Worm (Caenorhabditis elegans) whole organism, late embryonic: ENCODE results near the gene C25A8.5.

Experiments used
- C38D4.7 ChIP-seq: fragments of 200-800 bp; sonication (Bioruptor generic); optimal IDR thresholded peaks from 2 replicates; lab custom pipeline; 2018; ENCODE audit warnings: mild to moderate bottlenecking, missing genetic modification characterization, moderate library complexity, missing compliant biosample characterization
- ceh-18 ChIP-seq: sonication (generic microtip); optimal IDR thresholded peaks from 2 replicates; lab custom pipeline; 2016; ENCODE audit warnings: missing genetic modification characterization, missing compliant biosample characterization
- ceh-19 ChIP-seq: fragments of 200-800 bp; sonication (Bioruptor generic); optimal IDR thresholded peaks from 2 replicates; lab custom pipeline; 2018; ENCODE audit warnings: mild to moderate bottlenecking, missing genetic modification characterization, missing compliant biosample characterization
- ceh-30 ChIP-seq: fragments of 150-350 bp; optimal IDR thresholded peaks from 2 replicates; lab custom pipeline; 2014; ENCODE audit warnings: missing biosample characterization, missing genetic modification characterization
- ceh-34 ChIP-seq: sonication (generic microtip); optimal IDR thresholded peaks from 2 replicates; lab custom pipeline; 2016; ENCODE audit warnings: mild to moderate bottlenecking, missing genetic modification characterization, missing compliant biosample characterization
- ceh-45 ChIP-seq: fragments of 200-800 bp; sonication (Bioruptor generic); IDR thresholded peaks from 2 replicates; pipeline ENCODE4 v1.3.6; 2022; ENCODE audit warnings: missing genetic modification reagents, missing genetic modification characterization, missing compliant biosample characterization
- ceh-48 ChIP-seq: sonication (generic microtip); optimal IDR thresholded peaks from 2 replicates; lab custom pipeline; 2016; ENCODE audit warnings: missing genetic modification characterization, inconsistent platforms, missing compliant biosample characterization
- ceh-9 ChIP-seq: sonication (generic microtip); optimal IDR thresholded peaks from 2 replicates; lab custom pipeline; 2016; ENCODE audit warnings: mild to moderate bottlenecking, missing genetic modification characterization, inconsistent platforms, missing compliant biosample characterization
- che-1 ChIP-seq: sonication (generic microtip); optimal IDR thresholded peaks from 2 replicates; lab custom pipeline; 2016; ENCODE audit warnings: mild to moderate bottlenecking, missing genetic modification characterization, missing compliant biosample characterization
- elt-4 ChIP-seq: sonication (generic microtip); optimal IDR thresholded peaks from 2 replicates; lab custom pipeline; 2016; ENCODE audit warnings: missing genetic modification characterization, missing compliant biosample characterization
- ets-4 ChIP-seq: sonication (generic microtip); optimal IDR thresholded peaks from 2 replicates; lab custom pipeline; 2016; ENCODE audit warnings: missing genetic modification characterization, missing compliant biosample characterization
- eyg-1 ChIP-seq: sonication (generic microtip); optimal IDR thresholded peaks from 2 replicates; lab custom pipeline; 2016; ENCODE audit warnings: missing genotype, missing genetic modification characterization, missing compliant biosample characterization
- gmeb-2 ChIP-seq: sonication (generic microtip); optimal IDR thresholded peaks from 2 replicates; lab custom pipeline; 2016; ENCODE audit warnings: missing genetic modification characterization, inconsistent platforms, missing compliant biosample characterization
- hlh-13 ChIP-seq: fragments of 200-800 bp; sonication (Bioruptor generic); optimal IDR thresholded peaks from 2 replicates; lab custom pipeline; 2018; ENCODE audit warnings: mild to moderate bottlenecking, missing genetic modification characterization, missing compliant biosample characterization
- hlh-30 ChIP-seq: sonication (generic microtip); optimal IDR thresholded peaks from 2 replicates; lab custom pipeline; 2017; ENCODE audit warnings: antibody characterized with exemption, missing genetic modification characterization, missing compliant biosample characterization; ENCODE audit not compliant: insufficient read depth
- hlh-8 ChIP-seq: sonication (generic microtip); optimal IDR thresholded peaks from 2 replicates; lab custom pipeline; 2016; ENCODE audit warnings: missing genotype, missing genetic modification characterization, missing compliant biosample characterization
- lin-11 ChIP-seq: fragments of 200-800 bp; sonication (Bioruptor generic); optimal IDR thresholded peaks from 2 replicates; lab custom pipeline; 2018; ENCODE audit warnings: mild to moderate bottlenecking, missing genetic modification characterization, missing compliant biosample characterization
- madf-2 ChIP-seq: sonication (generic microtip); optimal IDR thresholded peaks from 2 replicates; lab custom pipeline; 2017; ENCODE audit warnings: missing genetic modification characterization, missing compliant biosample characterization
- mec-3 ChIP-seq: sonication (generic microtip); optimal IDR thresholded peaks from 2 replicates; lab custom pipeline; 2016; ENCODE audit warnings: borderline replicate concordance, missing genetic modification characterization, missing compliant biosample characterization
- nfya-1 ChIP-seq: sonication (generic microtip); optimal IDR thresholded peaks from 2 replicates; lab custom pipeline; 2017; ENCODE audit warnings: missing genetic modification characterization, mild to moderate bottlenecking, missing compliant biosample characterization, antibody characterized with exemption, moderate library complexity
- nhr-11 ChIP-seq: fragments of 150-350 bp; optimal IDR thresholded peaks from 2 replicates; lab custom pipeline; 2014; ENCODE audit warnings: missing biosample characterization, missing genetic modification characterization
- nhr-232 ChIP-seq: sonication (generic microtip); optimal IDR thresholded peaks from 2 replicates; lab custom pipeline; 2016; ENCODE audit warnings: missing genetic modification characterization, missing compliant biosample characterization
- npax-4 ChIP-seq: sonication (generic microtip); optimal IDR thresholded peaks from 2 replicates; lab custom pipeline; 2016; ENCODE audit warnings: missing genetic modification characterization, missing compliant biosample characterization
- odd-2 ChIP-seq: sonication (generic microtip); optimal IDR thresholded peaks from 2 replicates; lab custom pipeline; 2017; ENCODE audit warnings: antibody characterized with exemption, mild to moderate bottlenecking, missing genetic modification characterization, missing compliant biosample characterization
- pat-9 ChIP-seq: fragments of 200-800 bp; sonication (Bioruptor generic); optimal IDR thresholded peaks from 2 replicates; lab custom pipeline; 2018; ENCODE audit warnings: mild to moderate bottlenecking, missing genetic modification characterization, moderate library complexity, missing compliant biosample characterization
- pax-1 ChIP-seq: fragments of 150-350 bp; optimal IDR thresholded peaks from 2 replicates; lab custom pipeline; 2014; ENCODE audit warnings: missing biosample characterization, missing genetic modification characterization
- pha-4 ChIP-seq: fragments of 150-350 bp; optimal IDR thresholded peaks from 2 replicates; lab custom pipeline; 2018; ENCODE audit warnings: missing biosample characterization, missing genetic modification reagents, missing genetic modification characterization
- pqm-1 ChIP-seq: sonication (generic microtip); optimal IDR thresholded peaks from 2 replicates; lab custom pipeline; 2016; ENCODE audit warnings: missing genetic modification characterization, missing compliant biosample characterization
- pros-1 ChIP-seq: fragments of 150-350 bp; optimal IDR thresholded peaks from 2 replicates; lab custom pipeline; 2014; ENCODE audit warnings: missing biosample characterization, missing genetic modification reagents, missing genetic modification characterization
- ref-2 ChIP-seq: sonication (generic microtip); optimal IDR thresholded peaks from 2 replicates; lab custom pipeline; 2016; ENCODE audit warnings: missing genetic modification characterization, missing compliant biosample characterization
- rnt-1 ChIP-seq: sonication (generic microtip); optimal IDR thresholded peaks from 2 replicates; lab custom pipeline; 2016; ENCODE audit warnings: missing genetic modification characterization, missing compliant biosample characterization
- sdc-2 ChIP-seq: sonication (generic microtip); optimal IDR thresholded peaks from 2 replicates; lab custom pipeline; 2016; ENCODE audit warnings: missing genotype, missing genetic modification characterization, missing compliant biosample characterization
- sox-2 ChIP-seq: fragments of 200-800 bp; sonication (Bioruptor generic); IDR thresholded peaks from 2 replicates; pipeline ENCODE4 v1.3.6; 2022; ENCODE audit warnings: missing genetic modification reagents, missing genetic modification characterization, missing compliant biosample characterization
- tbx-7 ChIP-seq: sonication (generic microtip); optimal IDR thresholded peaks from 2 replicates; lab custom pipeline; 2016; ENCODE audit warnings: missing genotype, missing genetic modification characterization, missing compliant biosample characterization
- unc-55 ChIP-seq: sonication (generic microtip); optimal IDR thresholded peaks from 2 replicates; lab custom pipeline; 2017; ENCODE audit warnings: missing biosample characterization, missing genetic modification reagents, missing genetic modification characterization
- zip-5 ChIP-seq: sonication (generic microtip); optimal IDR thresholded peaks from 2 replicates; lab custom pipeline; 2016; ENCODE audit warnings: missing genetic modification characterization, missing compliant biosample characterization
- ztf-16 ChIP-seq: sonication (generic microtip); optimal IDR thresholded peaks from 2 replicates; lab custom pipeline; 2017; ENCODE audit warnings: missing genetic modification characterization, missing compliant biosample characterization

The C25A8.5 gene

DNA sequence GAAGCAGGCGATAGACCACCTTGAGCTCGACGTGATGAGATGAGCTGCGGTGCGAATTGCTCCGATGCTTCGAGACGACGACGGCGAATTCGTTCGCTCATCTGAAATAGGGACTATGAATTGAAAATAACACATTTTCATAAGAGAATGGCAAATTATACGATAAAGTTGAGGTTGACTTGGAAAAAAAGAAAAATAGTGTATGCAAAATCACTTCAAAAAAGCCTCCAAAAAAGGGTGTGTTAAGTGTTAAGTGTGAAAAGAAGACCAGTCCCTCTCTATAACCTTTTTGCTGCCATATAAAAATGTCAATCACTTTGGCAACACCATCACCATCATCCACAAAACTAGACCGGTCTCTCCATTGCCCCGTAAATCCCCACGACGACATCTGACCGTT lies 12.5 kb upstream of the C25A8.5 start, which contains the start of gene prkl-1:
TSS of gene prkl-1 (minus strand) at position 101 of the 400 bp plus-strand sequence.
- TF ChIP-seq pat-9 (tag; lab: Kevin White, UChicago), result no peak
- TF ChIP-seq gmeb-2 (tag; lab: Kevin White, UChicago), result no peak
- TF ChIP-seq ceh-34 (tag; lab: Kevin White, UChicago), result no peak
- TF ChIP-seq ceh-9 (tag; lab: Kevin White, UChicago), result no peak
- no peak for TF ChIP-seq nhr-232 (tag; lab: Kevin White, UChicago)
- no peak for TF ChIP-seq ceh-18 (tag; lab: Kevin White, UChicago)
- no peak for TF ChIP-seq ztf-16
- TF ChIP-seq elt-4, result no peak
- no peak for TF ChIP-seq ceh-48 (tag; lab: Kevin White, UChicago)
- TF ChIP-seq, all 69 proteins: peak for 0

DNA sequence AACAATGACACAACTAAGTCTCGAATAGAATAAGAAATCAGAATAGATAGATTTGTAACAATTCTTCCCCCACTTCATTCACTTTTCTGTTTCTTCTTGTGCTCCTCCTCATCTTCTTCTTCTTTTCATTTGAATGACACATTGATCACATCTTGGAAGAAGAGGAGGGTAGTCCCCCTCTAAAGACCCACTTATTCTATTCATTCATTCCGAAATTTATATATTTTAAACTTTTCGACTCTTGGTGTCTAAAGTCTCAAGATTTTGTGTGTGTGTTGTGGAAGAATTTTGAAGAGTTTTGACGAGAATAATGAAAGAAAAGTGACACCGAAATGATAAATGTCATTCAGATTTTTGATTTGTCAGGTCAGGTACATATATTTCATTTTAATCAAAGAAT lies 8.2 kb upstream of the C25A8.5 start:
- TF ChIP-seq nhr-11 (tag; lab: Kevin White, UChicago), result no peak
- peak; percentile 74 for TF ChIP-seq unc-55 (GFP tag; lab: Kevin White, UChicago)
- TF ChIP-seq, all 69 proteins: peak for 1

DNA sequence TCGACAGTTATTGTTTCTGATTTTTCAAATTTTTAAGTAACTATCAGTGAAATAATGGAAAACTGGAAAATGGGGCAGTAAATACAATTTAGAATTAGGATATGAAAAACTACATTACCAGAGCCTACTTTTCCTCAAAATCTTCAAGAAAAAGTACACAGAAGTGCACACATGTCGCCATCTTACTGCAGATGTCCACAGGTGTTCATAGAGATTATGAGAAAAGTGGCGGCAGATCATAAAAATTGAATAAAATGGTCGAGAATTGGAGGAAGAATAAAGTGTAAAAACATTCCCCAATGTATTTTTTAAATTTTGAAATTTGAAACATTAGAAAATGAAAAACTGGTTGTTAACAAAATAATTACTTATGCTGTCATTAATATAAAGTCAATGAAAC lies 1.4 kb upstream of the C25A8.5 start:
- TF ChIP-seq nfya-1 (tag; lab: Kevin White, UChicago) (no peak), hlh-8 (no peak), zip-5 (no peak), rnt-1 (no peak), ceh-45 (GFP tag; lab: Robert Waterston, UW) (no peak), odd-2 (tag; lab: Kevin White, UChicago) (no peak), sdc-2 (tag; lab: Kevin White, UChicago) (no peak), mec-3 (no peak), ceh-34 (tag; lab: Kevin White, UChicago) (no peak), sox-2 (GFP tag; lab: Robert Waterston, UW) (no peak), hlh-30 (no peak), npax-4 (tag; lab: Kevin White, UChicago) (no peak), pax-1 (tag; lab: Kevin White, UChicago) (no peak), madf-2 (tag; lab: Kevin White, UChicago) (no peak), ref-2 (tag; lab: Kevin White, UChicago) (no peak), ets-4 (no peak), ceh-30 (tag; lab: Kevin White, UChicago) (no peak), eyg-1 (no peak)

DNA sequence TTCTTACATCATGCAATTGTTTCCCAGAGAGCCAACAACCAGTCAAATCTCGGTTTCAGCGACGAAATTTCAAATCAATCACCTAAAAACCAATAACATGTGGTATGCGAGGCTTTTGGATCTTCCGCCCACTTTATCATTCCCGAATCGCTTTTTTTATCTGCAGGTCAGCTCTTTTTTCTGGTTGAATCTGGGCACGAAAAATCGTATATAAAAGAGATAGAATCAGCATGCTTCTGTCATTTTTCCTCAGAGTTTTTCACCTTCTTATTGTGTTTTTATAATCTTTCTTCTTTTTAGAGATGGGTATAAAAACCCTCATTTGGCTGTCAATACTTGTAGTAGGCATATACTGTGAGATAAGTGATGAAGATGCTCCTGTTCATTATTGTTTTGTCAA lies 4.0 kb downstream of the C25A8.5 start, which contains the start of gene cht-3:
TSS of gene cht-3 (plus strand) at position 301 of the 400 bp plus-strand sequence.
- TF ChIP-seq pqm-1 (tag; lab: Kevin White, UChicago) (no peak), hlh-13 (GFP tag; lab: Kevin White, UChicago) (no peak), lin-11 (no peak), tbx-7 (tag; lab: Kevin White, UChicago) (no peak), pros-1 (no peak), ref-2 (tag; lab: Kevin White, UChicago) (no peak), ceh-45 (GFP tag; lab: Robert Waterston, UW) (no peak), ceh-30 (tag; lab: Kevin White, UChicago) (no peak), ceh-19 (GFP tag; lab: Kevin White, UChicago) (no peak), che-1 (tag; lab: Kevin White, UChicago) (no peak), gmeb-2 (tag; lab: Kevin White, UChicago) (no peak), C38D4.7 (GFP tag; lab: Kevin White, UChicago) (no peak), nhr-11 (tag; lab: Kevin White, UChicago) (no peak)

DNA sequence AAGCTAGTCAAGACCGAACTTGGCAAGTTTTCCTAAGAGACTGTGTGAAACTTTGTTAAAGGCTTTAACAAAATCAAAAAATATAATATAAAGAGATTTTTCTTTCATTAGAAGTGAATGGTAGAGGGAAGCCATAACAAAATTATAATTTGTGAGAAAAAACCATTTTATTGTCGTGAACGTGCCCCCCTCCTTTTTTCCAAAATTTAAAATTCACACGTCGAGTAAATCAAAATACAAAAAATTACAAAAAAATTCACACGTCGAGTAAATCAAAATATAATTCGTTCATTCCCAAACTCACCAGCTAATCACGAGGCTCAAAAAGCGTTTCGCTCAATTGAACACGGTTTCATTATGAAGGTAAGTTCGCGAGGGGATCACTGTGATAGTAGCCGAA lies 10.2 kb downstream of the C25A8.5 start, which contains the start of gene C25A8.2:
TSS of gene C25A8.2 (plus strand) at position 301 of the 400 bp plus-strand sequence.
- TF ChIP-seq ceh-19 (GFP tag; lab: Kevin White, UChicago), result no peak
- TF ChIP-seq ceh-34 (tag; lab: Kevin White, UChicago), result no peak
- TF ChIP-seq eyg-1, result no peak
- TF ChIP-seq pros-1, result no peak
- TF ChIP-seq pha-4 (tag; lab: Kevin White, UChicago), result no peak
- no peak for TF ChIP-seq tbx-7 (tag; lab: Kevin White, UChicago)
